In genomic region chrV:8948365-8948764, ce11 we compare ENCODE assay signal across 4 worm cellular contexts.
TF ChIP-seq lines count a peak whose summit lies in the region.

No protein-coding gene starts in this region.

TF ChIP-seq in whole organism, L2 larva, 48 proteins besides CTCF, POLR2A, EP300 and RAD21:
- TF ChIP-seq fos-1 (tag; optimal IDR thresholded peaks at IDR 0.05; lab: Kevin White, UChicago) = peak; percentile 66
- TF ChIP-seq nhr-25 (tag; optimal IDR thresholded peaks at IDR 0.05; lab: Kevin White, UChicago) = no peak

TF ChIP-seq in whole organism, L3 larva, 47 proteins besides CTCF, POLR2A, EP300 and RAD21:
- TF ChIP-seq zag-1 (tag; optimal IDR thresholded peaks at IDR 0.05; lab: Kevin White, UChicago) (no peak), elt-2 (tag; optimal IDR thresholded peaks at IDR 0.05; lab: Kevin White, UChicago) (peak; percentile 44), pqm-1 (tag; optimal IDR thresholded peaks at IDR 0.05; lab: Kevin White, UChicago) (no peak), ztf-4 (tag; optimal IDR thresholded peaks at IDR 0.05; lab: Kevin White, UChicago) (no peak)

TF ChIP-seq in whole organism, L4 larva, 104 proteins besides CTCF, POLR2A, EP300 and RAD21:
- TF ChIP-seq hlh-30 (tag; optimal IDR thresholded peaks at IDR 0.05; lab: Kevin White, UChicago; ENCODE audit: insufficient read depth) (peak; percentile 14), F10B5.3 (tag; optimal IDR thresholded peaks at IDR 0.05; lab: Kevin White, UChicago) (no peak), lim-7 (GFP tag; IDR thresholded peaks at IDR 0.05; lab: Robert Waterston, UW) (no peak), dmd-8 (GFP tag; IDR thresholded peaks at IDR 0.05; lab: Robert Waterston, UW) (no peak), nhr-28 (tag; optimal IDR thresholded peaks at IDR 0.05; lab: Kevin White, UChicago) (peak; percentile 17), php-3 (GFP tag; IDR thresholded peaks at IDR 0.05; lab: Robert Waterston, UW) (peak; percentile 59), aha-1 (tag; lab: Kevin White, UChicago) (no peak), dmd-6 (GFP tag; IDR thresholded peaks at IDR 0.05; lab: Robert Waterston, UW) (0 out of 2 replicates have a peak, but pooled peaks have one; percentile 15), daf-16 (GFP tag; optimal IDR thresholded peaks at IDR 0.05; lab: Kevin White, UChicago) (no peak), daf-16 (tag; optimal IDR thresholded peaks at IDR 0.05; lab: Kevin White, UChicago) (no peak), ctbp-1 (GFP tag; IDR thresholded peaks at IDR 0.05; lab: Robert Waterston, UW) (no peak), nhr-77 (tag; optimal IDR thresholded peaks at IDR 0.05; lab: Kevin White, UChicago) (no peak), pqm-1 (tag; optimal IDR thresholded peaks at IDR 0.05; lab: Kevin White, UChicago) (peak; percentile 35)
TF ChIP-seq in whole organism, L4 larva: peak in this region for 5.

TF ChIP-seq in whole organism, young adult, 124 proteins besides CTCF, POLR2A, EP300 and RAD21:
- no peak for TF ChIP-seq bed-1 (GFP tag; IDR thresholded peaks at IDR 0.05; lab: Robert Waterston, UW)
- no peak for TF ChIP-seq atf-7 (tag; optimal IDR thresholded peaks at IDR 0.05; lab: Kevin White, UChicago)
- no peak for TF ChIP-seq ztf-28 (GFP tag; IDR thresholded peaks at IDR 0.05; lab: Robert Waterston, UW)
- TF ChIP-seq nhr-80 (tag; optimal IDR thresholded peaks at IDR 0.05; lab: Kevin White, UChicago) = peak; percentile 0
